Worm (Caenorhabditis elegans) whole organism, L2 larva: ENCODE results near the gene rap-1.

ENCODE experiments used
- ceh-82 ChIP-seq: fragments of 150-350 bp; optimal IDR thresholded peaks from 2 replicates; lab custom pipeline; 2014; ENCODE audit warnings: missing biosample characterization, missing genetic modification characterization
- egl-27 ChIP-seq: sonication (generic microtip); optimal IDR thresholded peaks from 3 replicates; lab custom pipeline; 2017; ENCODE audit warnings: missing biosample characterization, missing genetic modification reagents, missing genetic modification characterization
- nhr-12 ChIP-seq: fragments of 150-350 bp; optimal IDR thresholded peaks from 2 replicates; lab custom pipeline; 2014; ENCODE audit warnings: missing biosample characterization, missing genetic modification characterization

- TF ChIP-seq egl-27 (tag; lab: Kevin White, UChicago): no peak
- no peak for TF ChIP-seq nhr-12 (tag; lab: Kevin White, UChicago)
- TF ChIP-seq ceh-82 (tag; lab: Kevin White, UChicago): no peak
These were observed 17.3 kb downstream of the rap-1 start, which contains the start of gene C27B7.5 for ce11 chrIV:8901346-8901745.
